Fruit fly (Drosophila melanogaster) whole organism, adult: ENCODE measurements around the gene CG43844.

Experiments used
- CG33017 ChIP-seq: fragments of 200-800 bp; sonication (Bioruptor generic); optimal IDR thresholded peaks from 2 replicates; lab custom pipeline; 2018; ENCODE audit warnings: missing biosample characterization, mild to moderate bottlenecking, missing genetic modification characterization, moderate library complexity
- CG7045 ChIP-seq: fragments of 200-800 bp; sonication (Bioruptor generic); optimal IDR thresholded peaks from 2 replicates; lab custom pipeline; 2017; ENCODE audit warnings: missing biosample characterization, mild to moderate bottlenecking, missing genetic modification characterization
- Clk ChIP-seq: fragments of 200-800 bp; sonication (Bioruptor generic); optimal IDR thresholded peaks from 2 replicates; lab custom pipeline; 2017; ENCODE audit warnings: missing biosample characterization, missing genetic modification characterization
- cic ChIP-seq: fragments of 200-800 bp; sonication (Bioruptor generic); optimal IDR thresholded peaks from 2 replicates; lab custom pipeline; 2017; ENCODE audit warnings: missing biosample characterization, mild to moderate bottlenecking, missing genetic modification characterization, moderate library complexity
- kay ChIP-seq: fragments of 200-800 bp; sonication (Bioruptor generic); peaks from one replicate; lab custom pipeline; 2016; ENCODE audit warnings: missing biosample characterization, missing genetic modification characterization, borderline replicate concordance

- TF ChIP-seq kay (GFP tag; lab: Kevin White, UChicago) (no peak), CG33017 (tag; lab: Kevin White, UChicago) (no peak), cic (GFP tag; lab: Kevin White, UChicago) (no peak), CG7045 (GFP tag; lab: Kevin White, UChicago) (no peak), Clk (GFP tag; lab: Kevin White, UChicago) (no peak)
These were observed 9.8 kb downstream of the CG43844 start for dm6 chr3R:21899170-21899575.
